Fruit fly (Drosophila melanogaster): ENCODE results near the gene ERp44.

The ERp44 gene

dm6 chrX:16263415-16263814 is 34.1 kb downstream of the ERp44 start (continued):
- peak; percentile 46 for TF ChIP-seq CG18476 (GFP tag; optimal IDR thresholded peaks at IDR 0.05)
- TF ChIP-seq Xbp1 (GFP tag; optimal IDR thresholded peaks at IDR 0.05), result peak; percentile 78
- peak; percentile 80 for TF ChIP-seq CG10959 (GFP tag; IDR thresholded peaks at IDR 0.05)
- TF ChIP-seq Camta (GFP tag; optimal IDR thresholded peaks at IDR 0.05), result peak; percentile 52
- peak; percentile 53 for TF ChIP-seq schlank (tag; optimal IDR thresholded peaks at IDR 0.05)
- peak; percentile 27 for TF ChIP-seq CG13624 (GFP tag; optimal IDR thresholded peaks at IDR 0.05)
- TF ChIP-seq CG7556 (GFP tag; optimal IDR thresholded peaks at IDR 0.05), result peak; percentile 81
- peak; percentile 13 for TF ChIP-seq pho (GFP tag; optimal IDR thresholded peaks at IDR 0.05)
- TF ChIP-seq YL-1 (GFP tag; optimal IDR thresholded peaks at IDR 0.05), result no peak
- peak; percentile 67 for TF ChIP-seq CG15696 (tag; optimal IDR thresholded peaks at IDR 0.05)
- TF ChIP-seq C15 (GFP tag; IDR thresholded peaks at IDR 0.05), result 0 out of 3 replicates have a peak, but pooled peaks have one; percentile 13
- no peak for TF ChIP-seq ash1 (GFP tag; optimal IDR thresholded peaks at IDR 0.05)
- peak; percentile 63 for TF ChIP-seq twi (tag; optimal IDR thresholded peaks at IDR 0.05)
- peak; percentile 25 for TF ChIP-seq D19B (GFP tag; optimal IDR thresholded peaks at IDR 0.05)
- 0 out of 3 replicates have a peak, but pooled peaks have one; percentile 32 for TF ChIP-seq z (GFP tag; IDR thresholded peaks at IDR 0.05)
- peak; percentile 36 for TF ChIP-seq CG12104 (GFP tag; optimal IDR thresholded peaks at IDR 0.05)
- TF ChIP-seq CG16813 (GFP tag; IDR thresholded peaks at IDR 0.05; ENCODE audit: partially characterized antibody), result no peak
- no peak for TF ChIP-seq CG16779 (GFP tag; IDR thresholded peaks at IDR 0.05)
- TF ChIP-seq phol (tag; optimal IDR thresholded peaks at IDR 0.05), result peak; percentile 80
- TF ChIP-seq Hr39 (optimal IDR thresholded peaks at IDR 0.05), result no peak
- no peak for TF ChIP-seq CG34224 (GFP tag; IDR thresholded peaks at IDR 0.05; ENCODE audit: partially characterized antibody)
- TF ChIP-seq CG7963 (GFP tag; IDR thresholded peaks at IDR 0.05; ENCODE audit: partially characterized antibody), result no peak
- peak; percentile 56 for TF ChIP-seq CG34376 (GFP tag; optimal IDR thresholded peaks at IDR 0.05)
- peak; percentile 42 for TF ChIP-seq NC2β (GFP tag; optimal IDR thresholded peaks at IDR 0.05)
- peak; percentile 67 for TF ChIP-seq CG2202 (tag; optimal IDR thresholded peaks at IDR 0.05)
- TF ChIP-seq CG3163 (GFP tag; optimal IDR thresholded peaks at IDR 0.05), result no peak
- TF ChIP-seq CG33557 (GFP tag; optimal IDR thresholded peaks at IDR 0.05), result peak; percentile 60
- peak; percentile 70; the same call in 1 of the 3 replicates for TF ChIP-seq so (GFP tag; IDR thresholded peaks at IDR 0.05)
- TF ChIP-seq CG6813 (GFP tag; optimal IDR thresholded peaks at IDR 0.05), result peak; percentile 79
- TF ChIP-seq slbo (GFP tag; IDR thresholded peaks at IDR 0.05), result peak; percentile 77
- no peak for TF ChIP-seq CG42726 (GFP tag; IDR thresholded peaks at IDR 0.05; ENCODE audit: partially characterized antibody)
- 0 out of 2 replicates have a peak, but pooled peaks have one; percentile 62 for TF ChIP-seq sim (GFP tag; IDR thresholded peaks at IDR 0.05)
- peak; percentile 30 for TF ChIP-seq CG16863 (GFP tag; optimal IDR thresholded peaks at IDR 0.05)
- TF ChIP-seq tna (GFP tag; IDR thresholded peaks at IDR 0.05; ENCODE audit: partially characterized antibody), result no peak
- TF ChIP-seq Tbp (GFP tag; optimal IDR thresholded peaks at IDR 0.05), result no peak
- peak; percentile 70 for TF ChIP-seq chm (GFP tag; IDR thresholded peaks at IDR 0.05)
- no peak for TF ChIP-seq pzg (GFP tag; optimal IDR thresholded peaks at IDR 0.05)
- TF ChIP-seq CG3407 (GFP tag; optimal IDR thresholded peaks at IDR 0.05), result peak; percentile 42
- no peak for TF ChIP-seq eyg (GFP tag; optimal IDR thresholded peaks at IDR 0.05)
- peak; percentile 79 for TF ChIP-seq HLH3B (GFP tag; IDR thresholded peaks at IDR 0.05)
- no peak for TF ChIP-seq repo (GFP tag; optimal IDR thresholded peaks at IDR 0.05)
- TF ChIP-seq trh (GFP tag; optimal IDR thresholded peaks at IDR 0.05), result no peak
- peak; percentile 43 for TF ChIP-seq CG17802 (tag; optimal IDR thresholded peaks at IDR 0.05)
- TF ChIP-seq CG15073 (GFP tag; optimal IDR thresholded peaks at IDR 0.05), result peak; percentile 38
- TF ChIP-seq CG31441 (GFP tag; IDR thresholded peaks at IDR 0.05), result peak; percentile 84
- peak; percentile 18 for TF ChIP-seq Ets97D (GFP tag; optimal IDR thresholded peaks at IDR 0.05)
- peak; percentile 46 for TF ChIP-seq Vsx1 (GFP tag; optimal IDR thresholded peaks at IDR 0.05)
- peak; percentile 4 for TF ChIP-seq bigmax (GFP tag; optimal IDR thresholded peaks at IDR 0.05)
- TF ChIP-seq vfl (GFP tag; optimal IDR thresholded peaks at IDR 0.05), result peak; percentile 24
- TF ChIP-seq sob (GFP tag; IDR thresholded peaks at IDR 0.05), result peak; percentile 73
- TF ChIP-seq ap (GFP tag; IDR thresholded peaks at IDR 0.05), result peak; percentile 66; the same call in 1 of the 2 replicates

Measured in whole organism, embryonic.